Fruit fly (Drosophila melanogaster): ENCODE results near the gene cyst.

Gene cyst

DNA sequence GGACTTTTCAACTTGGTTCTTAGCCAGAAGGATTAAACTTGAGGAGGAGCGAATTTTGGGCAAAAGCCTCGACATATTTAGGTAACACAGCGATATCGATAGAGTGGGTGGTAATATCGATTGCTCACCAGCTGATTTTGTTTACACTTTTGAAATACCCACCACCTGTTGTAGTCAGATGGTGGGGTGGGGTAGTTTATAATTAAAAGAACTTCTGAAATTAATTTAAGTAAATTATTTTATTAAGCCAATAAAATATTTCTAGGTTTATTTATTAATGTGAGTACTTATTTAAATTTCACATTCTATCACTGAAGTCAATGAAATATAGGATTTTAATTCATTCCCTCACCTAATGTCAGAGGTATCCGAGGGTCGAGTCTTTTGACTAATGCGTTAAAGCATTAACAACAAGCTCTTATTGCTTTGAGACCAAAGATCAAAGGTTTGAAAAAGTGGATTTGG, 18.5 kb downstream of the cyst start, which contains the start of the genes CG10194 and CG18094 (continued):
- TF ChIP-seq aop (GFP tag; IDR thresholded peaks at IDR 0.05) (no peak), CG2199 (GFP tag; IDR thresholded peaks at IDR 0.05) (no peak), CG12155 (GFP tag; optimal IDR thresholded peaks at IDR 0.05) (peak; percentile 57), lab (GFP tag; optimal IDR thresholded peaks at IDR 0.05) (no peak), CG10654 (GFP tag; optimal IDR thresholded peaks at IDR 0.05) (peak; percentile 16), CG17359 (tag; optimal IDR thresholded peaks at IDR 0.05) (peak; percentile 9), Bgb (GFP tag; IDR thresholded peaks at IDR 0.05; ENCODE audit: partially characterized antibody) (peak; percentile 66; the same call in 1 of the 2 replicates), az2 (GFP tag; optimal IDR thresholded peaks at IDR 0.05) (peak; percentile 56), CG4360 (GFP tag; IDR thresholded peaks at IDR 0.05) (no peak), p53 (GFP tag; optimal IDR thresholded peaks at IDR 0.05) (no peak), CG18011 (GFP tag; optimal IDR thresholded peaks at IDR 0.05) (peak; percentile 71), so (GFP tag; IDR thresholded peaks at IDR 0.05) (no peak), Max (GFP tag; optimal IDR thresholded peaks at IDR 0.05) (peak; percentile 17), ro (GFP tag; IDR thresholded peaks at IDR 0.05) (no peak), CG34422 (GFP tag; IDR thresholded peaks at IDR 0.05) (peak; percentile 40; the same call in 1 of the 3 replicates), Hr51 (GFP tag; optimal IDR thresholded peaks at IDR 0.05) (peak; percentile 5 to 64), Tbp (GFP tag; optimal IDR thresholded peaks at IDR 0.05) (no peak), Atf-2 (GFP tag; optimal IDR thresholded peaks at IDR 0.05) (no peak), Meics (GFP tag; optimal IDR thresholded peaks at IDR 0.05) (no peak), CG9437 (GFP tag; optimal IDR thresholded peaks at IDR 0.05) (peak; percentile 28), wek (GFP tag; optimal IDR thresholded peaks at IDR 0.05) (no peak), CG4617 (GFP tag; optimal IDR thresholded peaks at IDR 0.05; ENCODE audit: borderline replicate concordance) (peak; percentile 22), Dfd (GFP tag; optimal IDR thresholded peaks at IDR 0.05) (no peak), CG8359 (GFP tag; optimal IDR thresholded peaks at IDR 0.05; ENCODE audit: borderline replicate concordance) (no peak), CG13894 (tag; optimal IDR thresholded peaks at IDR 0.05) (no peak), onecut (GFP tag; IDR thresholded peaks at IDR 0.05) (no peak; the same call in 1 of the 2 replicates), zfh2 (GFP tag; optimal IDR thresholded peaks at IDR 0.05) (no peak), CG17829 (tag; optimal IDR thresholded peaks at IDR 0.05) (peak; percentile 15), bsh (GFP tag; optimal IDR thresholded peaks at IDR 0.05) (peak in 1 of 2 experiments; percentile 43), CG11093 (GFP tag; IDR thresholded peaks at IDR 0.05) (no peak), Dip3 (GFP tag; optimal IDR thresholded peaks at IDR 0.05) (peak; percentile 10), CG11560 (tag; IDR thresholded peaks at IDR 0.05) (no peak), br (optimal IDR thresholded peaks at IDR 0.05) (no peak), CG32532 (GFP tag; IDR thresholded peaks at IDR 0.05) (peak; percentile 74; the same call in 1 of the 2 replicates), E2f2 (GFP tag; IDR thresholded peaks at IDR 0.05) (peak; percentile 28; the same call in 1 of the 2 replicates), bowl (GFP tag; IDR thresholded peaks at IDR 0.05) (no peak), bigmax (GFP tag; optimal IDR thresholded peaks at IDR 0.05) (no peak), inv (GFP tag; IDR thresholded peaks at IDR 0.05; ENCODE audit: partially characterized antibody) (peak; percentile 34), CG15514 (GFP tag; optimal IDR thresholded peaks at IDR 0.05) (peak; percentile 20), CG18764 (GFP tag; optimal IDR thresholded peaks at IDR 0.05) (no peak), E2f1 (GFP tag; IDR thresholded peaks at IDR 0.05) (0 out of 2 replicates have a peak, but pooled peaks have one; percentile 24), CG14014 (GFP tag; IDR thresholded peaks at IDR 0.05) (0 out of 2 replicates have a peak, but pooled peaks have one; percentile 6), row (GFP tag; IDR thresholded peaks at IDR 0.05) (peak; percentile 92), Rfx (GFP tag; IDR thresholded peaks at IDR 0.05) (0 out of 2 replicates have a peak, but pooled peaks have one; percentile 12), fru (optimal IDR thresholded peaks at IDR 0.05) (no peak), CG9876 (GFP tag; optimal IDR thresholded peaks at IDR 0.05) (no peak), jumu (GFP tag; optimal IDR thresholded peaks at IDR 0.05) (no peak), stc (GFP tag; IDR thresholded peaks at IDR 0.05) (peak; percentile 34; the same call in 1 of the 2 replicates), CG2202 (tag; optimal IDR thresholded peaks at IDR 0.05) (peak; percentile 3), gcm (GFP tag; optimal IDR thresholded peaks at IDR 0.05) (no peak), eve (GFP tag; optimal IDR thresholded peaks at IDR 0.05) (no peak)
